In the genomic region with DNA sequence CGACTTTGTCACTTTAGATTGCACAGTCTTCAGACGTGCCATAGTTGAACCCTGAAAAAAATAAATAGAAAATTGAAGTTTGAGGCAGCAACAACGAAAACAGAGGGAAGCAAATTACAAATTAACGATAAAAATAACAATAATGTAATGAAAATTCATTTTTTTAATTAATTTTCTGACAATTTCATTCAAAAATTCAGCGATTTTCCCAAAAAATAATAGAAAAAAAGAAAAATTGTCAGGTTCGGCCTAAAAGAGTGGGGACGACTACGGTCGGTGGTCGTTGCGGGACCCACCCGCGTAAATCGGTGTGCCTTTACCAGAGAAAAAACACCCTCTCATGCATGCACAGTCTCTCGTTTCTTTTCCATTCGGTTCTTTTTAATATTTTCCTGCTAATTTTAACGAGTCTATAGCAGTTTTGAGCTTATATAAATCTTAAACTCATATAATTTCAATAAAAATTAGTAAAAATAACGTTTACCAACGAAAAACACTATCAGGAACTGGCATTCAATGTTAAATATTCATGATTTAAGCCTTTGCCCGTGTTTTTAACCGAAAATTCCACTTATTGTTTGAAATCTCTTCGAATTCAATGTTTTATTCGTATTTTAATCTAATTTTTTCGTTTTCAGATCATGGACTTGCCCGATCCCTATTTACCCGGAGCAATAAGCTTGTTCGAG, we compare ENCODE assay signal across 3 worm cellular contexts.
TF ChIP-seq lines count a peak whose summit lies in the region.

A gene (minus strand): TSS at position 51 of the 689 bp plus-strand sequence.
A gene (plus strand): TSS at position 639 of the 689 bp plus-strand sequence.

TF ChIP-seq in whole organism, L1 larva, 84 proteins besides CTCF, POLR2A, EP300 and RAD21 (continued from another document):
- peak; percentile 52 for TF ChIP-seq xbp-1 (tag; optimal IDR thresholded peaks at IDR 0.05; lab: Kevin White, UChicago)
- peak; percentile 10 for TF ChIP-seq lin-15B (tag; optimal IDR thresholded peaks at IDR 0.05; lab: Kevin White, UChicago)
- TF ChIP-seq Y116A8C.19 (tag; optimal IDR thresholded peaks at IDR 0.05; lab: Kevin White, UChicago; ENCODE audit: borderline replicate concordance), result no peak
- TF ChIP-seq dpl-1 (GFP tag; optimal IDR thresholded peaks at IDR 0.05; lab: Kevin White, UChicago), result peak; percentile 70 to 78 (median 74)
- TF ChIP-seq mep-1 (tag; optimal IDR thresholded peaks at IDR 0.05; lab: Kevin White, UChicago), result peak; percentile 71
- peak; percentile 45 for TF ChIP-seq fkh-8 (tag; optimal IDR thresholded peaks at IDR 0.05; lab: Kevin White, UChicago)
- TF ChIP-seq nhr-71 (tag; optimal IDR thresholded peaks at IDR 0.05; lab: Kevin White, UChicago), result peak; percentile 75
- TF ChIP-seq unc-130 (tag; optimal IDR thresholded peaks at IDR 0.05; lab: Kevin White, UChicago), result peak; percentile 33
- no peak for TF ChIP-seq ztf-4 (tag; optimal IDR thresholded peaks at IDR 0.05; lab: Kevin White, UChicago)
- TF ChIP-seq dsc-1 (tag; optimal IDR thresholded peaks at IDR 0.05; lab: Kevin White, UChicago), result peak; percentile 38
- TF ChIP-seq nhr-237 (tag; optimal IDR thresholded peaks at IDR 0.05; lab: Kevin White, UChicago), result peak; percentile 52
- peak; percentile 84 to 87 for TF ChIP-seq lin-35 (GFP tag; optimal IDR thresholded peaks at IDR 0.05; lab: Kevin White, UChicago)
- no peak for TF ChIP-seq pax-3 (tag; optimal IDR thresholded peaks at IDR 0.05; lab: Kevin White, UChicago)
- TF ChIP-seq swsn-7 (tag; optimal IDR thresholded peaks at IDR 0.05; lab: Kevin White, UChicago), result peak; percentile 68
- TF ChIP-seq mdl-1 (tag; optimal IDR thresholded peaks at IDR 0.05; lab: Kevin White, UChicago), result peak in 1 of 2 experiments; percentile 8
- peak; percentile 22 for TF ChIP-seq unc-86 (tag; optimal IDR thresholded peaks at IDR 0.05; lab: Kevin White, UChicago)
- peak; percentile 48 for TF ChIP-seq tbx-2 (tag; optimal IDR thresholded peaks at IDR 0.05; lab: Kevin White, UChicago)
- TF ChIP-seq lin-14 (GFP tag; optimal IDR thresholded peaks at IDR 0.05; lab: Kevin White, UChicago), result peak; percentile 77
- peak; percentile 29 for TF ChIP-seq nhr-90 (tag; optimal IDR thresholded peaks at IDR 0.05; lab: Kevin White, UChicago; ENCODE audit: poor library complexity)
- TF ChIP-seq nhr-19 (GFP tag; conservative IDR thresholded peaks at IDR 0.05; lab: Robert Waterston, UW), result peak; percentile 55
- peak; percentile 38 for TF ChIP-seq snpc-4 (tag; optimal IDR thresholded peaks at IDR 0.05; lab: Kevin White, UChicago)
- TF ChIP-seq ceh-82 (tag; optimal IDR thresholded peaks at IDR 0.05; lab: Kevin White, UChicago), result peak; percentile 43 to 84 (median 63)
- no peak for TF ChIP-seq nhr-76 (tag; optimal IDR thresholded peaks at IDR 0.05; lab: Kevin White, UChicago)
- peak; percentile 42 for TF ChIP-seq fos-1 (tag; optimal IDR thresholded peaks at IDR 0.05; lab: Kevin White, UChicago)
- peak; percentile 75 for TF ChIP-seq rnt-1 (tag; optimal IDR thresholded peaks at IDR 0.05; lab: Kevin White, UChicago)
- peak; percentile 58 for TF ChIP-seq lin-13 (GFP tag; optimal IDR thresholded peaks at IDR 0.05; lab: Kevin White, UChicago)
- peak in 1 of 6 experiments; percentile 37 for TF ChIP-seq elt-3 (tag; optimal IDR thresholded peaks at IDR 0.05; lab: Kevin White, UChicago)
- peak; percentile 65 for TF ChIP-seq nhr-47 (tag; optimal IDR thresholded peaks at IDR 0.05; lab: Kevin White, UChicago)
- TF ChIP-seq blmp-1 (tag; optimal IDR thresholded peaks at IDR 0.05; lab: Kevin White, UChicago), result peak; percentile 45
- peak; percentile 26 for TF ChIP-seq lir-3 (tag; optimal IDR thresholded peaks at IDR 0.05; lab: Kevin White, UChicago; ENCODE audit: poor library complexity)
- TF ChIP-seq alr-1 (tag; optimal IDR thresholded peaks at IDR 0.05; lab: Kevin White, UChicago; ENCODE audit: borderline replicate concordance), result no peak

TF ChIP-seq in whole organism, L3 larva, 47 proteins besides CTCF, POLR2A, EP300 and RAD21 (continued from another document):
- peak; percentile 96 for TF ChIP-seq lin-39 (tag; optimal IDR thresholded peaks at IDR 0.05; lab: Kevin White, UChicago)
- no peak for TF ChIP-seq ZK546.5 (tag; optimal IDR thresholded peaks at IDR 0.05; lab: Kevin White, UChicago)
- TF ChIP-seq nhr-25 (tag; optimal IDR thresholded peaks at IDR 0.05; lab: Kevin White, UChicago), result peak; percentile 65
- TF ChIP-seq nhr-67 (tag; optimal IDR thresholded peaks at IDR 0.05; lab: Kevin White, UChicago), result no peak
- no peak for TF ChIP-seq ceh-82 (tag; optimal IDR thresholded peaks at IDR 0.05; lab: Kevin White, UChicago)
- TF ChIP-seq ztf-4 (tag; optimal IDR thresholded peaks at IDR 0.05; lab: Kevin White, UChicago), result no peak
- peak; percentile 35 for TF ChIP-seq hmg-11 (tag; optimal IDR thresholded peaks at IDR 0.05; lab: Kevin White, UChicago)
- no peak for TF ChIP-seq nhr-76 (tag; optimal IDR thresholded peaks at IDR 0.05; lab: Kevin White, UChicago)
- no peak for TF ChIP-seq ztf-11 (tag; optimal IDR thresholded peaks at IDR 0.05; lab: Kevin White, UChicago)
- no peak for TF ChIP-seq daf-12 (tag; optimal IDR thresholded peaks at IDR 0.05; lab: Kevin White, UChicago)
- peak; percentile 16 for TF ChIP-seq elt-2 (tag; optimal IDR thresholded peaks at IDR 0.05; lab: Kevin White, UChicago)
- no peak for TF ChIP-seq ama-1 (optimal IDR thresholded peaks at IDR 0.05; lab: Kevin White, UChicago)
- TF ChIP-seq eor-1 (tag; optimal IDR thresholded peaks at IDR 0.05; lab: Kevin White, UChicago), result no peak
- peak; percentile 84 for TF ChIP-seq pha-4 (tag; optimal IDR thresholded peaks at IDR 0.05; lab: Kevin White, UChicago)
- no peak for TF ChIP-seq nhr-12 (tag; optimal IDR thresholded peaks at IDR 0.05; lab: Kevin White, UChicago)
- no peak for TF ChIP-seq elt-3 (tag; optimal IDR thresholded peaks at IDR 0.05; lab: Kevin White, UChicago)
- TF ChIP-seq pqm-1 (tag; optimal IDR thresholded peaks at IDR 0.05; lab: Kevin White, UChicago), result peak; percentile 28
- no peak for TF ChIP-seq nhr-77 (tag; optimal IDR thresholded peaks at IDR 0.05; lab: Kevin White, UChicago)

TF ChIP-seq in whole organism, young adult, 124 proteins besides CTCF, POLR2A, EP300 and RAD21 (continued from another document):
- TF ChIP-seq sdz-38 (tag; optimal IDR thresholded peaks at IDR 0.05; lab: Kevin White, UChicago) (no peak), F33H1.4 (GFP tag; IDR thresholded peaks at IDR 0.05; lab: Robert Waterston, UW) (peak; percentile 94), tlf-1 (GFP tag; optimal IDR thresholded peaks at IDR 0.05; lab: Kevin White, UChicago) (no peak), lin-35 (GFP tag; optimal IDR thresholded peaks at IDR 0.05; lab: Kevin White, UChicago) (peak in 1 of 3 experiments; percentile 31), F22D6.2 (tag; optimal IDR thresholded peaks at IDR 0.05; lab: Kevin White, UChicago) (no peak), F57A8.1 (GFP tag; optimal IDR thresholded peaks at IDR 0.05; lab: Kevin White, UChicago) (no peak), athp-1 (tag; optimal IDR thresholded peaks at IDR 0.05; lab: Kevin White, UChicago) (no peak), unc-62 (GFP tag; optimal IDR thresholded peaks at IDR 0.05; lab: Kevin White, UChicago) (no peak), ztf-26 (tag; optimal IDR thresholded peaks at IDR 0.05; lab: Kevin White, UChicago) (no peak), ets-4 (GFP tag; optimal IDR thresholded peaks at IDR 0.05; lab: Kevin White, UChicago) (no peak), ztf-22 (GFP tag; optimal IDR thresholded peaks at IDR 0.05; lab: Kevin White, UChicago) (no peak), snpc-1.1 (tag; optimal IDR thresholded peaks at IDR 0.05; lab: Kevin White, UChicago; ENCODE audit: insufficient read depth) (peak; percentile 8), chd-7 (tag; optimal IDR thresholded peaks at IDR 0.05; lab: Kevin White, UChicago) (no peak), dpl-1 (GFP tag; optimal IDR thresholded peaks at IDR 0.05; lab: Kevin White, UChicago) (no peak), attf-5 (GFP tag; optimal IDR thresholded peaks at IDR 0.05; lab: Kevin White, UChicago) (peak; percentile 42), madf-3 (GFP tag; IDR thresholded peaks at IDR 0.05; lab: Robert Waterston, UW) (0 out of 2 replicates have a peak, but pooled peaks have one; percentile 28), Y67H2A.10 (GFP tag; conservative IDR thresholded peaks at IDR 0.05; lab: Robert Waterston, UW) (no peak), lag-1 (GFP tag; IDR thresholded peaks at IDR 0.05; lab: Robert Waterston, UW) (no peak), egl-44 (GFP tag; IDR thresholded peaks at IDR 0.05; lab: Robert Waterston, UW) (no peak), dox-1 (GFP tag; IDR thresholded peaks at IDR 0.05; lab: Robert Waterston, UW) (peak; percentile 57; the same call in 1 of the 2 replicates), hlh-12 (tag; optimal IDR thresholded peaks at IDR 0.05; lab: Kevin White, UChicago) (no peak), lsl-1 (GFP tag; optimal IDR thresholded peaks at IDR 0.05; lab: Kevin White, UChicago) (peak; percentile 85), tbp1 (GFP tag; optimal IDR thresholded peaks at IDR 0.05; lab: Kevin White, UChicago) (peak; percentile 36), mes-4 (tag; optimal IDR thresholded peaks at IDR 0.05; lab: Kevin White, UChicago) (no peak), T07F8.4 (tag; optimal IDR thresholded peaks at IDR 0.05; lab: Kevin White, UChicago) (no peak), lin-54 (GFP tag; optimal IDR thresholded peaks at IDR 0.05; lab: Kevin White, UChicago) (peak; percentile 40), Y53F4B.3 (GFP tag; IDR thresholded peaks at IDR 0.05; lab: Robert Waterston, UW) (no peak), gei-17 (GFP tag; optimal IDR thresholded peaks at IDR 0.05; lab: Kevin White, UChicago) (no peak), lin-26 (GFP tag; IDR thresholded peaks at IDR 0.05; lab: Robert Waterston, UW) (no peak), sptf-2 (GFP tag; optimal IDR thresholded peaks at IDR 0.05; lab: Kevin White, UChicago) (no peak), efl-1 (GFP tag; optimal IDR thresholded peaks at IDR 0.05; lab: Kevin White, UChicago) (peak; percentile 46), F55B11.4 (tag; optimal IDR thresholded peaks at IDR 0.05; lab: Kevin White, UChicago; ENCODE audit: borderline replicate concordance, insufficient read depth) (no peak), ztf-25 (GFP tag; IDR thresholded peaks at IDR 0.05; lab: Robert Waterston, UW) (no peak), ztf-18 (tag; optimal IDR thresholded peaks at IDR 0.05; lab: Kevin White, UChicago) (no peak), ztf-3 (GFP tag; optimal IDR thresholded peaks at IDR 0.05; lab: Kevin White, UChicago) (no peak), B0019.2 (GFP tag; conservative IDR thresholded peaks at IDR 0.05; lab: Robert Waterston, UW) (no peak), let-526 (GFP tag; IDR thresholded peaks at IDR 0.05; lab: Robert Waterston, UW) (no peak), atf-7 (tag; optimal IDR thresholded peaks at IDR 0.05; lab: Kevin White, UChicago) (no peak), bed-2 (GFP tag; IDR thresholded peaks at IDR 0.05; lab: Robert Waterston, UW) (no peak), xnd-1 (tag; optimal IDR thresholded peaks at IDR 0.05; lab: Kevin White, UChicago) (no peak), Y95B8A.8 (GFP tag; IDR thresholded peaks at IDR 0.05; lab: Robert Waterston, UW) (no peak), F49E8.2 (tag; optimal IDR thresholded peaks at IDR 0.05; lab: Kevin White, UChicago; ENCODE audit: insufficient read depth) (peak; percentile 33), ZK185.1 (tag; optimal IDR thresholded peaks at IDR 0.05; lab: Kevin White, UChicago; ENCODE audit: poor library complexity, severe bottlenecking) (peak; percentile 41), B0035.1 (tag; optimal IDR thresholded peaks at IDR 0.05; lab: Kevin White, UChicago) (no peak), hmg-1.2 (GFP tag; IDR thresholded peaks at IDR 0.05; lab: Robert Waterston, UW) (peak; percentile 97), hmg-20 (GFP tag; IDR thresholded peaks at IDR 0.05; lab: Robert Waterston, UW) (no peak), somi-1 (GFP tag; optimal IDR thresholded peaks at IDR 0.05; lab: Kevin White, UChicago) (no peak), him-1 (tag; optimal IDR thresholded peaks at IDR 0.05; lab: Kevin White, UChicago) (no peak), F52B5.7 (tag; optimal IDR thresholded peaks at IDR 0.05; lab: Kevin White, UChicago) (no peak), cebp-1 (GFP tag; IDR thresholded peaks at IDR 0.05; lab: Robert Waterston, UW) (no peak), cebp-1 (tag; optimal IDR thresholded peaks at IDR 0.05; lab: Kevin White, UChicago) (peak; percentile 11), F37B4.10 (GFP tag; IDR thresholded peaks at IDR 0.05; lab: Robert Waterston, UW) (no peak), dpff-1 (tag; optimal IDR thresholded peaks at IDR 0.05; lab: Kevin White, UChicago) (no peak), Y56A3A.18 (GFP tag; IDR thresholded peaks at IDR 0.05; lab: Robert Waterston, UW) (no peak), die-1 (tag; optimal IDR thresholded peaks at IDR 0.05; lab: Kevin White, UChicago) (no peak), ama-1 (optimal IDR thresholded peaks at IDR 0.05; lab: Kevin White, UChicago) (no peak), ama-1 (GFP tag; optimal IDR thresholded peaks at IDR 0.05; lab: Kevin White, UChicago) (no peak), rpc-1 (optimal IDR thresholded peaks at IDR 0.05; lab: Kevin White, UChicago) (no peak), rpc-1 (tag; optimal IDR thresholded peaks at IDR 0.05; lab: Kevin White, UChicago) (no peak), F39B2.1 (GFP tag; IDR thresholded peaks at IDR 0.05; lab: Robert Waterston, UW) (no peak), mxl-1 (tag; optimal IDR thresholded peaks at IDR 0.05; lab: Kevin White, UChicago) (no peak), nfya-2 (GFP tag; IDR thresholded peaks at IDR 0.05; lab: Robert Waterston, UW) (no peak), nhr-80 (tag; optimal IDR thresholded peaks at IDR 0.05; lab: Kevin White, UChicago) (no peak), mel-28 (tag; optimal IDR thresholded peaks at IDR 0.05; lab: Kevin White, UChicago; ENCODE audit: borderline replicate concordance) (no peak), hlh-26 (GFP tag; conservative IDR thresholded peaks at IDR 0.05; lab: Robert Waterston, UW) (no peak), snpc-3.4 (tag; optimal IDR thresholded peaks at IDR 0.05; lab: Kevin White, UChicago) (no peak), lir-1 (GFP tag; conservative IDR thresholded peaks at IDR 0.05; lab: Robert Waterston, UW) (no peak), madf-8 (GFP tag; conservative IDR thresholded peaks at IDR 0.05; lab: Robert Waterston, UW) (0 out of 2 replicates have a peak, but pooled peaks have one; percentile 19), pha-4 (tag; optimal IDR thresholded peaks at IDR 0.05; lab: Kevin White, UChicago) (no peak), ceh-100 (GFP tag; IDR thresholded peaks at IDR 0.05; lab: Robert Waterston, UW) (no peak), lsy-27 (tag; optimal IDR thresholded peaks at IDR 0.05; lab: Kevin White, UChicago; ENCODE audit: borderline replicate concordance, insufficient read depth) (no peak), Y79H2A.3 (GFP tag; conservative IDR thresholded peaks at IDR 0.05; lab: Robert Waterston, UW) (no peak), ceh-58 (GFP tag; IDR thresholded peaks at IDR 0.05; lab: Robert Waterston, UW) (no peak)
